Worm (Caenorhabditis elegans) whole organism, early embryonic: ENCODE data around the gene C16C8.27.
"Not testable (repeated sequence)": the region's sequence is repeated elsewhere in the genome, so short reads cannot be mapped to it uniquely, and the experiment has no call there.

Experiments
- B0310.2 ChIP-seq: sonication (generic microtip); optimal IDR thresholded peaks from 2 replicates; lab custom pipeline; 2016; ENCODE audit warnings: mild to moderate bottlenecking, missing genetic modification characterization, missing compliant biosample characterization
- F13C5.2 ChIP-seq: sonication (generic microtip); optimal IDR thresholded peaks from 2 replicates; lab custom pipeline; 2017; ENCODE audit warnings: mild to moderate bottlenecking, missing genetic modification characterization, inconsistent platforms, missing compliant biosample characterization
- aly-1 ChIP-seq: sonication (generic microtip); optimal IDR thresholded peaks from 2 replicates; lab custom pipeline; 2016; ENCODE audit warnings: missing genetic modification characterization, missing compliant biosample characterization
- ama-1 ChIP-seq: fragments of 150-350 bp; optimal IDR thresholded peaks from 2 replicates; lab custom pipeline; 2014
- ceh-13 ChIP-seq: fragments of 200-800 bp; sonication (Bioruptor generic); optimal IDR thresholded peaks from 2 replicates; lab custom pipeline; 2018; ENCODE audit warnings: mild to moderate bottlenecking, missing genetic modification characterization, missing compliant biosample characterization
- ceh-36 ChIP-seq: sonication (generic microtip); optimal IDR thresholded peaks from 2 replicates; lab custom pipeline; 2016; ENCODE audit warnings: missing genetic modification characterization, inconsistent platforms, missing compliant biosample characterization
- ets-7 ChIP-seq: sonication (generic microtip); optimal IDR thresholded peaks from 2 replicates; lab custom pipeline; 2016; ENCODE audit warnings: missing genotype, missing genetic modification characterization, missing compliant biosample characterization
- flt-1 ChIP-seq: fragments of 200-800 bp; sonication (Bioruptor generic); IDR thresholded peaks from 2 replicates; pipeline ENCODE4 v1.3.6; 2022; ENCODE audit warnings: missing genetic modification characterization, missing compliant biosample characterization
- hmbx-1 ChIP-seq: sonication (generic microtip); optimal IDR thresholded peaks from 2 replicates; lab custom pipeline; 2016; ENCODE audit warnings: mild to moderate bottlenecking, missing genetic modification characterization, missing compliant biosample characterization
- hmg-4 ChIP-seq: fragments of 200-800 bp; sonication (Bioruptor generic); optimal IDR thresholded peaks from 2 replicates; lab custom pipeline; 2018; ENCODE audit warnings: mild to moderate bottlenecking, missing genetic modification characterization, missing compliant biosample characterization
- hnd-1 ChIP-seq: sonication (generic microtip); optimal IDR thresholded peaks from 2 replicates; lab custom pipeline; 2016; ENCODE audit warnings: missing genetic modification characterization, missing compliant biosample characterization
- pes-1 ChIP-seq: fragments of 200-800 bp; sonication (Bioruptor generic); IDR thresholded peaks from 2 replicates; pipeline ENCODE4 v1.3.6; 2022; ENCODE audit warnings: missing genetic modification reagents, missing genetic modification characterization, missing compliant biosample characterization
- scrt-1 ChIP-seq: fragments of 200-800 bp; sonication (Bioruptor generic); IDR thresholded peaks from 2 replicates; pipeline ENCODE4 v1.3.6; 2022; ENCODE audit warnings: missing genetic modification characterization, missing compliant biosample characterization
- sea-1 ChIP-seq: fragments of 200-800 bp; sonication (Bioruptor generic); conservative IDR thresholded peaks from 2 replicates; pipeline ENCODE4 v1.3.6; 2022; ENCODE audit warnings: missing genetic modification characterization, missing compliant biosample characterization
- tbx-11 ChIP-seq: fragments of 200-800 bp; sonication (Bioruptor generic); IDR thresholded peaks from 2 replicates; pipeline ENCODE4 v1.3.6; 2022; ENCODE audit warnings: missing genetic modification characterization, missing compliant biosample characterization
- tbx-37 ChIP-seq: fragments of 200-800 bp; sonication (Bioruptor generic); conservative IDR thresholded peaks from 2 replicates; pipeline ENCODE4 v1.3.6; 2022; ENCODE audit warnings: missing genetic modification reagents, missing genetic modification characterization, missing compliant biosample characterization
- tra-4 ChIP-seq: sonication (generic microtip); optimal IDR thresholded peaks from 2 replicates; lab custom pipeline; 2017; ENCODE audit warnings: missing genetic modification characterization, missing compliant biosample characterization

The C16C8.27 gene

ce11 chrII:3463097-3463496 lies 21.6 kb downstream of the C16C8.27 start, which contains the start of gene C16C8.9:
Gene C16C8.9, minus strand, starts transcription at chrII:3463197.
- TF ChIP-seq pes-1 (GFP tag; lab: Robert Waterston, UW) (no peak), flt-1 (no peak), hmg-4 (no peak), sea-1 (GFP tag; lab: Robert Waterston, UW) (no peak), ama-1 (lab: Kevin White, UChicago) (no peak)

ce11 chrII:3464580-3464979 lies 23.1 kb downstream of the C16C8.27 start, which contains the start of gene C16C8.10:
Gene C16C8.10, minus strand, starts transcription at chrII:3464680.
- not testable (repeated sequence) for TF ChIP-seq flt-1; ceh-13 (GFP tag; lab: Kevin White, UChicago); pes-1 (GFP tag; lab: Robert Waterston, UW)

DNA sequence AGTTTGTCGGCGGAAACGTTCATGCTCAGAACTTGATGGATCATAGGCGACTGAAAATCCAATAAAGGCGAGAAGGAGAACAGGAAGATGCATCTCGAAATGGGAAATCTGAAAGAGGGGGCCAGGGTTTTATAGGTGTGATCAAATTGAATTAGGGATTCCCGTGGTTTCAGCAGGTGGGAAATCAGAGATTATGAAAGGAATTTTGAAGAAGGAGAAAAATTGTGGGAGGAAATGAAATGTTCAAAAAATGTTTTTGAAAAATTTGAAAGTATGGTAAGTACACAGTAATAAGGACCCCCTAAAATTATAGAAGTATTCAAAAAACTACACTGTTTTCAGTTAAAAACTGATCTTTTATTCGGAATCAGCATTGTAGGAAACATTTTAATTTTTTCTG lies 29.1 kb downstream of the C16C8.27 start, which contains the start of gene Y49F6B.20:
Gene Y49F6B.20, minus strand, starts transcription at position 101 of the 400 bp plus-strand sequence.
- no peak for TF ChIP-seq hnd-1 (tag; lab: Kevin White, UChicago)
- no peak for TF ChIP-seq tbx-11 (GFP tag; lab: Robert Waterston, UW)
- no peak for TF ChIP-seq tra-4 (tag; lab: Kevin White, UChicago)
- TF ChIP-seq sea-1 (GFP tag; lab: Robert Waterston, UW), result no peak
- no peak for TF ChIP-seq flt-1
- no peak for TF ChIP-seq ceh-36 (tag; lab: Kevin White, UChicago)
- TF ChIP-seq ceh-13 (GFP tag; lab: Kevin White, UChicago), result no peak
- no peak for TF ChIP-seq F13C5.2 (tag; lab: Kevin White, UChicago)
- no peak for TF ChIP-seq scrt-1 (GFP tag; lab: Robert Waterston, UW)
- no peak for TF ChIP-seq pes-1 (GFP tag; lab: Robert Waterston, UW)
- no peak for TF ChIP-seq B0310.2 (tag; lab: Kevin White, UChicago)

DNA sequence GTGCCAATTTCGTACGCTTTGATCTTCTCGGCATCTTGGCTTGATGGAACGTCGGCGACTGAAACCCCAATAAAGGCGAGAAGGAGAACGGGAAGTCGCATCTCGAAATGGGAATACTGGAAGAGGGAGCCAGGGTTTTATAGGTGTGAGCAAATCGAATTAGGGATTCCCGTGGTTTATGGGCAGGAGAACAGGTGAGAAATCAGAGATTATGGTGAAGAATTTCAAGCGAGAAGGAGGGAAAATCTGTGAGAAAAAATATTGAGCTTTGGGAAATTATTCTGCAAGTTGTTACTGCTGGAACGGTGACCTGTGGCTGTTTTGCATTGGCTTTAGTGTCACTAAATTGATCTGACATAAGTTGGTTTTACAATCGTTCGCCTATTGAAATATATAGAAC lies 30.1 kb downstream of the C16C8.27 start, which contains the start of gene Y49F6B.13:
Gene Y49F6B.13, minus strand, starts transcription at position 101 of the 400 bp plus-strand sequence.
- no peak for TF ChIP-seq tbx-11 (GFP tag; lab: Robert Waterston, UW)
- TF ChIP-seq scrt-1 (GFP tag; lab: Robert Waterston, UW), result no peak
- TF ChIP-seq flt-1, result no peak
- no peak for TF ChIP-seq ceh-13 (GFP tag; lab: Kevin White, UChicago)
- TF ChIP-seq tra-4 (tag; lab: Kevin White, UChicago), result no peak
- no peak for TF ChIP-seq F13C5.2 (tag; lab: Kevin White, UChicago)
- TF ChIP-seq ceh-36 (tag; lab: Kevin White, UChicago), result no peak
- TF ChIP-seq pes-1 (GFP tag; lab: Robert Waterston, UW), result no peak
- TF ChIP-seq hnd-1 (tag; lab: Kevin White, UChicago), result no peak
- no peak for TF ChIP-seq sea-1 (GFP tag; lab: Robert Waterston, UW)
- TF ChIP-seq hmg-4, result no peak
- no peak for TF ChIP-seq ama-1 (lab: Kevin White, UChicago)

DNA sequence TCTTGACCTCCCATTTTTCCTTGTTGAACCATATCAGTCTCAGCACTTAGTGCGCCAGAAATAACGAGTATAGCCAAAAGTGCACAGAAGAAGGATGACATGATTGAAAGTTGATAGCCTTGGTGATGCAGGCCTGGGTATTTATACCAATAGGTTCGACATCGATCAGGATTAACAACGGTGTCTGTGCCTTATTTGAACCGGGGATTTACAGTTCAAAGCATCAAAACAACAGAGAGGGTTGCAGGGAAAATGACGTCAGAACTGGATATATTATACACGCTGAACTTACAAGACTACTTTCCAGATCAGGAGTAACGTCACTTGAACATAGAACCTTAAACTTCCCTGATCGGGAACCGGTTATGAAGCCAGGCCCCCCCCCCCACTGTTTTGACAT lies 30.8 kb downstream of the C16C8.27 start, which contains the start of gene Y49F6B.12:
Gene Y49F6B.12, minus strand, starts transcription at position 101 of the 400 bp plus-strand sequence.
- TF ChIP-seq hmg-4 (no peak), ceh-13 (GFP tag; lab: Kevin White, UChicago) (no peak), pes-1 (GFP tag; lab: Robert Waterston, UW) (no peak), ets-7 (tag; lab: Kevin White, UChicago) (no peak), tra-4 (tag; lab: Kevin White, UChicago) (no peak), F13C5.2 (tag; lab: Kevin White, UChicago) (no peak), tbx-11 (GFP tag; lab: Robert Waterston, UW) (no peak), ceh-36 (tag; lab: Kevin White, UChicago) (no peak), ama-1 (lab: Kevin White, UChicago) (no peak), tbx-37 (GFP tag; lab: Robert Waterston, UW) (no peak)

ce11 chrII:3472817-3473216 lies 31.3 kb downstream of the C16C8.27 start, which contains the start of gene Y49F6B.6:
Gene Y49F6B.6, plus strand, starts transcription at chrII:3473117.
- TF ChIP-seq tbx-11 (GFP tag; lab: Robert Waterston, UW) (no peak), flt-1 (no peak), scrt-1 (GFP tag; lab: Robert Waterston, UW) (no peak), B0310.2 (tag; lab: Kevin White, UChicago) (no peak), tbx-37 (GFP tag; lab: Robert Waterston, UW) (no peak), aly-1 (tag; lab: Kevin White, UChicago) (no peak), sea-1 (GFP tag; lab: Robert Waterston, UW) (no peak), hnd-1 (tag; lab: Kevin White, UChicago) (no peak), tra-4 (tag; lab: Kevin White, UChicago) (no peak), pes-1 (GFP tag; lab: Robert Waterston, UW) (no peak)

DNA sequence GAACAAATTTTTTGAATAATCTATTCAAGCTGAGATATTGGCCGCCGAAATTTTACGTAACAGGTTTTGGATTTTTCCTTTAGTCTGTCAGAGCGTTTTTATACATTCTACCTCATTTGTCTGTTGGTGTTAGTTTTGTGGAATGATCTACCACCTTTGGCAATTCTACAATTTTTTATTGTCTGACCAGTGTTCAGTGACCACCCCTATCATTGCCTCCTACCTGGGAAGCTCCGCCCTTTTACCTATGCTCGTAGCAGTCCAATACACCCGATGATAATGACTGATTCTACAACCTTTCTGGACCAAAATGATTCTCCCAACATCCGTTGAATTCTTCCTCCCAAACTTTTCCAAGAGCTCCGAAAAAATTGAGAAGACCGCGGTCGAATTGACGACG lies 32.3 kb downstream of the C16C8.27 start, which contains the start of gene sdz-32:
Gene sdz-32, plus strand, starts transcription at position 301 of the 400 bp plus-strand sequence.
- no peak for TF ChIP-seq ceh-13 (GFP tag; lab: Kevin White, UChicago)
- TF ChIP-seq hnd-1 (tag; lab: Kevin White, UChicago), result no peak
- TF ChIP-seq ceh-36 (tag; lab: Kevin White, UChicago), result no peak
- TF ChIP-seq ama-1 (lab: Kevin White, UChicago), result no peak
- no peak for TF ChIP-seq B0310.2 (tag; lab: Kevin White, UChicago)
- no peak for TF ChIP-seq tbx-37 (GFP tag; lab: Robert Waterston, UW)
- TF ChIP-seq hmbx-1 (tag; lab: Kevin White, UChicago), result no peak
- TF ChIP-seq aly-1 (tag; lab: Kevin White, UChicago), result no peak
- no peak for TF ChIP-seq hmg-4
- no peak for TF ChIP-seq tbx-11 (GFP tag; lab: Robert Waterston, UW)
- TF ChIP-seq scrt-1 (GFP tag; lab: Robert Waterston, UW), result no peak
- TF ChIP-seq F13C5.2 (tag; lab: Kevin White, UChicago), result no peak
